Fruit fly (Drosophila melanogaster): ENCODE data around the gene CG3698.

The CG3698 gene

dm6 chr3L:20837040-20837830, 39.1 kb upstream of the CG3698 start, which contains the start of gene CG13255 (continued):
- TF ChIP-seq CG12391 (tag; optimal IDR thresholded peaks at IDR 0.05) = peak; percentile 42
- TF ChIP-seq sens-2 (GFP tag; IDR thresholded peaks at IDR 0.05) = no peak
- TF ChIP-seq YL-1 (GFP tag; optimal IDR thresholded peaks at IDR 0.05) = no peak
- no peak for TF ChIP-seq nerfin-1 (tag; optimal IDR thresholded peaks at IDR 0.05)
- TF ChIP-seq CG15479 (GFP tag; optimal IDR thresholded peaks at IDR 0.05) = no peak
- TF ChIP-seq CG18262 (tag; optimal IDR thresholded peaks at IDR 0.05) = peak; percentile 51
- TF ChIP-seq unpg (GFP tag; optimal IDR thresholded peaks at IDR 0.05) = peak; percentile 10
- TF ChIP-seq Lhr (GFP tag; optimal IDR thresholded peaks at IDR 0.05) = no peak
- TF ChIP-seq CG8281 (tag; optimal IDR thresholded peaks at IDR 0.05) = no peak
- TF ChIP-seq CG13424 (tag; optimal IDR thresholded peaks at IDR 0.05) = peak; percentile 54
- TF ChIP-seq CG17328 (GFP tag; IDR thresholded peaks at IDR 0.05) = no peak
- no peak for TF ChIP-seq E2f2 (GFP tag; IDR thresholded peaks at IDR 0.05)
- TF ChIP-seq gt (GFP tag; IDR thresholded peaks at IDR 0.05) = no peak
- no peak for TF ChIP-seq danr (GFP tag; IDR thresholded peaks at IDR 0.05)
- no peak for TF ChIP-seq CG13894 (tag; optimal IDR thresholded peaks at IDR 0.05)
- TF ChIP-seq Bteb2 (GFP tag; optimal IDR thresholded peaks at IDR 0.05) = peak; percentile 47
- TF ChIP-seq ranshi (GFP tag; IDR thresholded peaks at IDR 0.05) = peak; percentile 47; the same call in 1 of the 2 replicates
- TF ChIP-seq CG5953 (GFP tag; IDR thresholded peaks at IDR 0.05) = no peak
- TF ChIP-seq sna (GFP tag; IDR thresholded peaks at IDR 0.05; ENCODE audit: partially characterized antibody) = no peak
- TF ChIP-seq Rx (GFP tag; IDR thresholded peaks at IDR 0.05) = no peak
- TF ChIP-seq Ets97D (GFP tag; optimal IDR thresholded peaks at IDR 0.05) = no peak
- TF ChIP-seq CG14667 (GFP tag; IDR thresholded peaks at IDR 0.05) = no peak
- TF ChIP-seq Dbx (GFP tag; IDR thresholded peaks at IDR 0.05) = no peak
- no peak for TF ChIP-seq Oaz (GFP tag; IDR thresholded peaks at IDR 0.05)
- no peak for TF ChIP-seq Elba2 (GFP tag; optimal IDR thresholded peaks at IDR 0.05)
- no peak for TF ChIP-seq trem (tag; optimal IDR thresholded peaks at IDR 0.05)
- TF ChIP-seq esg (GFP tag; conservative IDR thresholded peaks at IDR 0.05) = no peak
- peak; percentile 13 for TF ChIP-seq tx (GFP tag; optimal IDR thresholded peaks at IDR 0.05)
- TF ChIP-seq pum (GFP tag; optimal IDR thresholded peaks at IDR 0.05) = no peak
- no peak for TF ChIP-seq Spps (tag; optimal IDR thresholded peaks at IDR 0.05)
- peak; percentile 2 for TF ChIP-seq twi (tag; optimal IDR thresholded peaks at IDR 0.05)
- peak; percentile 42; the same call in 1 of the 2 replicates for TF ChIP-seq NFAT (GFP tag; IDR thresholded peaks at IDR 0.05)
- TF ChIP-seq CG15011 (GFP tag; optimal IDR thresholded peaks at IDR 0.05) = peak; percentile 41
- no peak for TF ChIP-seq D (optimal IDR thresholded peaks at IDR 0.05)
- TF ChIP-seq D (GFP tag; optimal IDR thresholded peaks at IDR 0.05) = no peak
- TF ChIP-seq Taf1 (GFP tag; IDR thresholded peaks at IDR 0.05) = no peak
- TF ChIP-seq E2f1 (GFP tag; IDR thresholded peaks at IDR 0.05) = no peak
- no peak for TF ChIP-seq CG17802 (tag; optimal IDR thresholded peaks at IDR 0.05)
- TF ChIP-seq Doc3 (GFP tag; IDR thresholded peaks at IDR 0.05; ENCODE audit: partially characterized antibody) = no peak
- peak in 1 of 2 experiments; percentile 63 for TF ChIP-seq Hr78 (GFP tag; optimal IDR thresholded peaks at IDR 0.05)
- TF ChIP-seq sc (optimal IDR thresholded peaks at IDR 0.05) = no peak
- no peak for TF ChIP-seq sc (GFP tag; optimal IDR thresholded peaks at IDR 0.05)
- peak; percentile 13 for TF ChIP-seq Camta (GFP tag; optimal IDR thresholded peaks at IDR 0.05)
- no peak for TF ChIP-seq Awh (GFP tag; IDR thresholded peaks at IDR 0.05)
- TF ChIP-seq CG16815 (GFP tag; optimal IDR thresholded peaks at IDR 0.05) = peak; percentile 29
- TF ChIP-seq CG9437 (GFP tag; optimal IDR thresholded peaks at IDR 0.05) = peak; percentile 23
- TF ChIP-seq shn (GFP tag; optimal IDR thresholded peaks at IDR 0.05) = peak; percentile 1
- no peak for TF ChIP-seq CG9609 (GFP tag; optimal IDR thresholded peaks at IDR 0.05)
- TF ChIP-seq Atf6 (GFP tag; IDR thresholded peaks at IDR 0.05) = no peak
- no peak for TF ChIP-seq CG1832 (GFP tag; optimal IDR thresholded peaks at IDR 0.05)
- no peak for TF ChIP-seq CG1603 (tag; optimal IDR thresholded peaks at IDR 0.05)

Measured in whole organism, embryonic.